Worm (Caenorhabditis elegans): ENCODE data around the gene M01H9.2.

M01H9.2 gene

ce11 chrIV:4454330-4455173, 8.5 kb downstream of the M01H9.2 start, which contains the start of gene R08C7.11:
Gene R08C7.11, minus strand, starts transcription at chrIV:4454937.
- no peak for TF ChIP-seq ets-4 (GFP tag; optimal IDR thresholded peaks at IDR 0.05)
- peak; percentile 45; the same call in 1 of the 2 replicates for TF ChIP-seq hmg-1.2 (GFP tag; IDR thresholded peaks at IDR 0.05)
- TF ChIP-seq egl-44 (GFP tag; IDR thresholded peaks at IDR 0.05): peak; percentile 71; the same call in 1 of the 2 replicates
- TF ChIP-seq zfh-2 (GFP tag; conservative IDR thresholded peaks at IDR 0.05): peak; percentile 88
- TF ChIP-seq attf-6 (GFP tag; IDR thresholded peaks at IDR 0.05): no peak
- TF ChIP-seq Y56A3A.18 (GFP tag; IDR thresholded peaks at IDR 0.05): 0 out of 2 replicates have a peak, but pooled peaks have one; percentile 40
- peak; percentile 53 for TF ChIP-seq atf-7 (tag; optimal IDR thresholded peaks at IDR 0.05)
- no peak for TF ChIP-seq nhr-179 (tag; optimal IDR thresholded peaks at IDR 0.05)
- peak; percentile 49 for TF ChIP-seq egrh-3 (GFP tag; IDR thresholded peaks at IDR 0.05)
- TF ChIP-seq F37B4.10 (GFP tag; IDR thresholded peaks at IDR 0.05): no peak
- peak; percentile 36; the same call in 1 of the 2 replicates for TF ChIP-seq B0336.3 (GFP tag; IDR thresholded peaks at IDR 0.05)
- TF ChIP-seq snpc-4 (GFP tag; optimal IDR thresholded peaks at IDR 0.05): no peak
- peak in 1 of 4 experiments; percentile 28 for TF ChIP-seq snpc-4 (tag; optimal IDR thresholded peaks at IDR 0.05)
- peak; percentile 5 for TF ChIP-seq K12H6.12 (tag; optimal IDR thresholded peaks at IDR 0.05)
- peak; percentile 7; the same call in 1 of the 2 replicates for TF ChIP-seq mcd-1 (GFP tag; IDR thresholded peaks at IDR 0.05)
- peak; percentile 32 for TF ChIP-seq lin-40 (tag; optimal IDR thresholded peaks at IDR 0.05)

- no peak for TF ChIP-seq cebp-1 (GFP tag; IDR thresholded peaks at IDR 0.05)
- TF ChIP-seq cebp-1 (tag; optimal IDR thresholded peaks at IDR 0.05): no peak
- TF ChIP-seq ZK185.1 (tag; optimal IDR thresholded peaks at IDR 0.05; ENCODE audit: poor library complexity, severe bottlenecking): no peak
- TF ChIP-seq hmg-1.2 (GFP tag; IDR thresholded peaks at IDR 0.05): peak; percentile 50; the same call in 1 of the 2 replicates
These were observed 11.5 kb downstream of the M01H9.2 start, which contains the start of gene R08C7.1 for ce11 chrIV:4451576-4451975. Gene R08C7.1, plus strand, starts transcription at chrIV:4451876.

DNA sequence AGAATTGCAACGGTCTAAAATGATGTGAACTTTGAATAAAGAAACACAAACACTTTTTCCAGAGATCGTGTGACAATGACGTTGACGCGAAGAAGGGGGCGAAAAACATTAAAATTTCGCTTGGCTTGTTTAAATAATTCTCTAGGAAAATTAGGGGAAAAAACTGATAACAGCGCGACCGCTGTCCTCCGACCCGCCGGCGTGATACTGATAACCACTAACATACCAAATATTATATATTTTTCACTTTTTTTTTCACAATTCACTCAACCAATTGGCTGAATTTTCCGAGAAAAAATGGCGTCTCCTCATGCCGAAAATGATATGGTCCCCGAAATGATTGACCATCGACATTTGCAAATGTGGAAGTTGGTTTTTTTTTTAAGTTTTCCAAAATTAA, 13.2 kb downstream of the M01H9.2 start:
- TF ChIP-seq nfya-1 (tag; optimal IDR thresholded peaks at IDR 0.05; ENCODE audit: borderline replicate concordance, insufficient read depth) (no peak), ceh-79 (tag; optimal IDR thresholded peaks at IDR 0.05) (no peak), let-607 (tag; optimal IDR thresholded peaks at IDR 0.05) (no peak), ceh-58 (GFP tag; IDR thresholded peaks at IDR 0.05) (0 out of 2 replicates have a peak, but pooled peaks have one; percentile 41), rec-8 (tag; optimal IDR thresholded peaks at IDR 0.05) (peak; percentile 19 to 23), lin-40 (tag; optimal IDR thresholded peaks at IDR 0.05) (peak; percentile 52), hlh-12 (tag; optimal IDR thresholded peaks at IDR 0.05) (no peak), cebp-2 (GFP tag; IDR thresholded peaks at IDR 0.05) (no peak), K12H6.12 (tag; optimal IDR thresholded peaks at IDR 0.05) (no peak), ceh-91 (GFP tag; IDR thresholded peaks at IDR 0.05) (peak; percentile 22), madf-8 (GFP tag; conservative IDR thresholded peaks at IDR 0.05) (no peak), T07F8.4 (tag; optimal IDR thresholded peaks at IDR 0.05) (no peak), egl-18 (GFP tag; IDR thresholded peaks at IDR 0.05) (no peak), ztf-28 (GFP tag; IDR thresholded peaks at IDR 0.05) (no peak), mxl-1 (tag; optimal IDR thresholded peaks at IDR 0.05) (no peak), efl-1 (GFP tag; optimal IDR thresholded peaks at IDR 0.05) (no peak), ccch-3 (GFP tag; optimal IDR thresholded peaks at IDR 0.05) (no peak), snpc-4 (GFP tag; optimal IDR thresholded peaks at IDR 0.05) (no peak), snpc-4 (tag; optimal IDR thresholded peaks at IDR 0.05) (peak in 2 of 4 experiments; percentile 22 to 47), F37B4.10 (GFP tag; IDR thresholded peaks at IDR 0.05) (no peak), Y95B8A.8 (GFP tag; IDR thresholded peaks at IDR 0.05) (peak; percentile 70; the same call in 1 of the 2 replicates), tbp1 (GFP tag; optimal IDR thresholded peaks at IDR 0.05) (peak; percentile 43), snpc-1.3 (tag; optimal IDR thresholded peaks at IDR 0.05; ENCODE audit: insufficient read depth) (no peak), attf-5 (GFP tag; optimal IDR thresholded peaks at IDR 0.05) (peak; percentile 42), F33H1.4 (GFP tag; IDR thresholded peaks at IDR 0.05) (peak; percentile 39), ztf-18 (tag; optimal IDR thresholded peaks at IDR 0.05) (peak; percentile 40), lag-1 (GFP tag; IDR thresholded peaks at IDR 0.05) (no peak), dox-1 (GFP tag; IDR thresholded peaks at IDR 0.05) (no peak; the same call in 1 of the 2 replicates)
